Fruit fly (Drosophila melanogaster): ENCODE data around the gene ome.

Gene ome

dm6 chr3L:14665802-14666351 is 6.8 kb upstream of the ome start:
- TF ChIP-seq Side (GFP tag; optimal IDR thresholded peaks at IDR 0.05) (peak; percentile 85), org-1 (GFP tag; optimal IDR thresholded peaks at IDR 0.05) (peak; percentile 83), ftz-f1 (GFP tag; optimal IDR thresholded peaks at IDR 0.05) (peak; percentile 21), usp (GFP tag; optimal IDR thresholded peaks at IDR 0.05) (no peak), ato (GFP tag; IDR thresholded peaks at IDR 0.05; ENCODE audit: partially characterized antibody) (no peak), B-H1 (GFP tag; IDR thresholded peaks at IDR 0.05) (peak; percentile 77), gfzf (GFP tag; optimal IDR thresholded peaks at IDR 0.05) (no peak), inv (GFP tag; IDR thresholded peaks at IDR 0.05; ENCODE audit: partially characterized antibody) (no peak), chinmo (GFP tag; IDR thresholded peaks at IDR 0.05; ENCODE audit: partially characterized antibody) (no peak), Hey (tag; optimal IDR thresholded peaks at IDR 0.05) (peak; percentile 96), slbo (GFP tag; IDR thresholded peaks at IDR 0.05) (peak; percentile 88), CG8359 (GFP tag; optimal IDR thresholded peaks at IDR 0.05; ENCODE audit: borderline replicate concordance) (peak; percentile 79), Camta (GFP tag; optimal IDR thresholded peaks at IDR 0.05) (peak; percentile 85), CG10462 (GFP tag; optimal IDR thresholded peaks at IDR 0.05) (peak; percentile 80), kni (GFP tag; optimal IDR thresholded peaks at IDR 0.05) (peak; percentile 23), CG15011 (GFP tag; optimal IDR thresholded peaks at IDR 0.05) (peak; percentile 82), Sin3A (optimal IDR thresholded peaks at IDR 0.05) (no peak), CG10959 (GFP tag; IDR thresholded peaks at IDR 0.05) (peak; percentile 84), dmrt99B (tag; optimal IDR thresholded peaks at IDR 0.05) (peak; percentile 91), Neu2 (GFP tag; optimal IDR thresholded peaks at IDR 0.05; ENCODE audit: borderline replicate concordance) (no peak), ara (GFP tag; IDR thresholded peaks at IDR 0.05) (peak; percentile 92), croc (GFP tag; conservative IDR thresholded peaks at IDR 0.05) (peak; percentile 79), eyg (GFP tag; optimal IDR thresholded peaks at IDR 0.05) (peak; percentile 69), Gsc (GFP tag; IDR thresholded peaks at IDR 0.05) (no peak; the same call in 1 of the 2 replicates), D19B (GFP tag; optimal IDR thresholded peaks at IDR 0.05) (peak; percentile 41), CG12299 (tag; optimal IDR thresholded peaks at IDR 0.05) (peak; percentile 85), CG3726 (GFP tag; IDR thresholded peaks at IDR 0.05) (peak; percentile 67; the same call in 1 of the 3 replicates), CG10543 (GFP tag; optimal IDR thresholded peaks at IDR 0.05) (peak; percentile 76), CG34376 (GFP tag; optimal IDR thresholded peaks at IDR 0.05) (peak; percentile 60), CG2202 (tag; optimal IDR thresholded peaks at IDR 0.05) (peak; percentile 85), CG7745 (tag; optimal IDR thresholded peaks at IDR 0.05) (peak; percentile 26), Bdp1 (GFP tag; optimal IDR thresholded peaks at IDR 0.05) (peak; percentile 81), stc (GFP tag; IDR thresholded peaks at IDR 0.05) (peak; percentile 83), CG6765 (GFP tag; optimal IDR thresholded peaks at IDR 0.05) (peak; percentile 66), CG42726 (GFP tag; IDR thresholded peaks at IDR 0.05; ENCODE audit: partially characterized antibody) (no peak), CG13296 (GFP tag; optimal IDR thresholded peaks at IDR 0.05) (peak; percentile 72), CG14667 (GFP tag; IDR thresholded peaks at IDR 0.05) (peak; percentile 87), hth (optimal IDR thresholded peaks at IDR 0.05) (no peak), C15 (GFP tag; IDR thresholded peaks at IDR 0.05) (0 out of 3 replicates have a peak, but pooled peaks have one; percentile 45), Sry-δ (GFP tag; optimal IDR thresholded peaks at IDR 0.05) (peak; percentile 50), Fer2 (tag; optimal IDR thresholded peaks at IDR 0.05) (peak; percentile 49), amos (GFP tag; IDR thresholded peaks at IDR 0.05; ENCODE audit: partially characterized antibody) (no peak), CG11247 (GFP tag; IDR thresholded peaks at IDR 0.05) (peak; percentile 82), danr (GFP tag; IDR thresholded peaks at IDR 0.05) (peak; percentile 80), BtbVII (GFP tag; optimal IDR thresholded peaks at IDR 0.05) (peak; percentile 80), HHEX (GFP tag; optimal IDR thresholded peaks at IDR 0.05) (peak; percentile 80), CG10654 (GFP tag; optimal IDR thresholded peaks at IDR 0.05) (peak; percentile 83), unpg (GFP tag; optimal IDR thresholded peaks at IDR 0.05) (peak; percentile 92), CG15696 (tag; optimal IDR thresholded peaks at IDR 0.05) (peak; percentile 88), MBD-R2 (GFP tag; IDR thresholded peaks at IDR 0.05) (no peak; the same call in 1 of the 2 replicates)

Measured in whole organism, embryonic.